Fruit fly (Drosophila melanogaster) whole organism, embryonic: ENCODE results near the gene Rim2.

Experiments
- CG12155 ChIP-seq: fragments of 200-800 bp; sonication (Bioruptor generic); optimal IDR thresholded peaks from 3 replicates; lab custom pipeline; 2016; ENCODE audit warnings: missing biosample characterization, missing genetic modification characterization
- CG1233 ChIP-seq: fragments of 200-800 bp; sonication (Bioruptor generic); optimal IDR thresholded peaks from 4 replicates; lab custom pipeline; 2018; ENCODE audit warnings: missing biosample characterization, mild to moderate bottlenecking, missing genetic modification characterization
- CG12769 ChIP-seq: fragments of 200-800 bp; sonication (Bioruptor generic); optimal IDR thresholded peaks from 2 replicates; lab custom pipeline; 2019; ENCODE audit warnings: missing biosample characterization, mild to moderate bottlenecking, missing genetic modification characterization, moderate library complexity
- CG13775 ChIP-seq: fragments of 200-800 bp; sonication (Bioruptor generic); optimal IDR thresholded peaks from 3 replicates; lab custom pipeline; 2017; ENCODE audit warnings: missing biosample characterization, mild to moderate bottlenecking, missing genetic modification characterization
- CG14441 ChIP-seq: fragments of 200-800 bp; sonication (Bioruptor generic); IDR thresholded peaks from 2 replicates; pipeline ENCODE4 v1.3.6; 2022; ENCODE audit warnings: missing biosample characterization, missing genetic modification characterization
- CG17385 ChIP-seq: fragments of 200-800 bp; sonication (Bioruptor generic); optimal IDR thresholded peaks from 3 replicates; lab custom pipeline; 2018; ENCODE audit warnings: missing biosample characterization, mild to moderate bottlenecking, missing genetic modification characterization
- CG31365 ChIP-seq: fragments of 200-800 bp; sonication (Bioruptor generic); optimal IDR thresholded peaks from 2 replicates; lab custom pipeline; 2018; ENCODE audit warnings: missing biosample characterization, mild to moderate bottlenecking, missing genetic modification characterization
- CG32532 ChIP-seq: fragments of 200-800 bp; sonication (Bioruptor generic); IDR thresholded peaks from 2 replicates; pipeline ENCODE4 v1.3.6; 2022; ENCODE audit warnings: missing biosample characterization, missing genetic modification characterization
- CG5953 ChIP-seq: fragments of 200-800 bp; sonication (Bioruptor generic); IDR thresholded peaks from 2 replicates; pipeline ENCODE4 v1.3.6; 2022; ENCODE audit warnings: missing biosample characterization, missing genetic modification characterization
- CG8089 ChIP-seq: fragments of 200-800 bp; sonication (Bioruptor generic); optimal IDR thresholded peaks from 3 replicates; lab custom pipeline; 2016; ENCODE audit warnings: missing biosample characterization, missing genetic modification characterization
- CG8281 ChIP-seq: fragments of 200-800 bp; sonication (Bioruptor generic); optimal IDR thresholded peaks from 2 replicates; lab custom pipeline; 2018; ENCODE audit warnings: missing biosample characterization, mild to moderate bottlenecking, missing genetic modification characterization, moderate library complexity
- CG8290 ChIP-seq, 3 experiments: fragments of 200-800 bp; sonication (Bioruptor generic); optimal IDR thresholded peaks; 2 replicates each; lab custom pipeline; 2016 to 2019; ENCODE audit warnings: missing biosample characterization in 3 of 3, missing genetic modification characterization in 3 of 3, mild to moderate bottlenecking in 2 of 3, moderate library complexity in 1 of 3
- CG8359 ChIP-seq: fragments of 200-800 bp; sonication (Bioruptor generic); optimal IDR thresholded peaks from 2 replicates; lab custom pipeline; 2017; ENCODE audit warnings: missing biosample characterization, mild to moderate bottlenecking, missing genetic modification characterization, borderline replicate concordance
- CG8478 ChIP-seq: fragments of >200 bp; optimal IDR thresholded peaks from 2 replicates; lab custom pipeline; 2018
- Deaf1 ChIP-seq: fragments of 200-800 bp; optimal IDR thresholded peaks from 3 replicates; lab custom pipeline; 2019; ENCODE audit warnings: missing biosample characterization, mild to moderate bottlenecking, missing genetic modification characterization, moderate library complexity
- Dll ChIP-seq: fragments of 200-800 bp; sonication (Bioruptor generic); IDR thresholded peaks from 4 replicates; pipeline ENCODE4 v1.3.6; 2022; ENCODE audit warnings: missing biosample characterization, missing genetic modification characterization; ENCODE audit not compliant: partially characterized antibody
- E2f1 ChIP-seq: fragments of 200-800 bp; sonication (Bioruptor generic); IDR thresholded peaks from 2 replicates; pipeline ENCODE4 v1.3.6; 2022; ENCODE audit warnings: missing biosample characterization, missing genetic modification characterization
- Fer1 ChIP-seq: fragments of 200-800 bp; sonication (Bioruptor generic); optimal IDR thresholded peaks from 2 replicates; lab custom pipeline; 2017; ENCODE audit warnings: missing biosample characterization, mild to moderate bottlenecking, missing genetic modification characterization
- Fer2 ChIP-seq: fragments of 200-800 bp; sonication (Bioruptor generic); optimal IDR thresholded peaks from 2 replicates; lab custom pipeline; 2018; ENCODE audit warnings: missing biosample characterization, mild to moderate bottlenecking, missing genetic modification characterization, moderate library complexity
- HLH3B ChIP-seq: fragments of 200-800 bp; sonication (Bioruptor generic); IDR thresholded peaks from 2 replicates; pipeline ENCODE4 v1.3.6; 2022; ENCODE audit warnings: missing biosample characterization, missing genetic modification characterization
- HLH54F ChIP-seq: fragments of 200-800 bp; sonication (Bioruptor generic); optimal IDR thresholded peaks from 3 replicates; lab custom pipeline; 2016; ENCODE audit warnings: missing biosample characterization, missing genetic modification characterization
- NFAT ChIP-seq: fragments of 200-800 bp; sonication (Bioruptor generic); IDR thresholded peaks from 2 replicates; pipeline ENCODE4 v1.3.6; 2022; ENCODE audit warnings: missing biosample characterization, missing genetic modification characterization
- Neu2 ChIP-seq: fragments of 200-800 bp; sonication (Bioruptor generic); optimal IDR thresholded peaks from 3 replicates; lab custom pipeline; 2016; ENCODE audit warnings: missing biosample characterization, missing genetic modification characterization, borderline replicate concordance
- Nf-YB ChIP-seq: fragments of 200-800 bp; sonication (Bioruptor generic); optimal IDR thresholded peaks from 3 replicates; lab custom pipeline; 2019; ENCODE audit warnings: missing biosample characterization, mild to moderate bottlenecking, missing genetic modification characterization, moderate library complexity
- Spps ChIP-seq: fragments of 200-800 bp; sonication (Bioruptor generic); optimal IDR thresholded peaks from 2 replicates; lab custom pipeline; 2018; ENCODE audit warnings: missing biosample characterization, mild to moderate bottlenecking, missing genetic modification characterization
- Trl ChIP-seq, 3 experiments: fragments of >200 bp in 2 of 3; fragments of 200-800 bp in 1 of 3; sonication (Bioruptor generic) in 1 of 3; optimal IDR thresholded peaks; 2 replicates in 1 of 3; 3 replicates in 2 of 3; lab custom pipeline; 2016 to 2017; ENCODE audit warnings: missing biosample characterization in 1 of 3, missing genetic modification characterization in 1 of 3
- exex ChIP-seq: fragments of 200-800 bp; sonication (Bioruptor generic); optimal IDR thresholded peaks from 4 replicates; lab custom pipeline; 2018; ENCODE audit warnings: missing biosample characterization, mild to moderate bottlenecking, missing genetic modification characterization, moderate library complexity
- fu2 ChIP-seq: fragments of 200-800 bp; sonication (Bioruptor generic); optimal IDR thresholded peaks from 2 replicates; lab custom pipeline; 2016; ENCODE audit warnings: missing biosample characterization, missing genetic modification characterization
- gce ChIP-seq: fragments of 200-800 bp; sonication (Bioruptor generic); IDR thresholded peaks from 3 replicates; pipeline ENCODE4 v1.3.6; 2022; ENCODE audit warnings: missing biosample characterization, missing genetic modification characterization
- gsb ChIP-seq: fragments of 200-800 bp; sonication (Bioruptor generic); IDR thresholded peaks from 2 replicates; pipeline ENCODE4 v1.3.6; 2022; ENCODE audit warnings: missing biosample characterization, missing genetic modification characterization
- h ChIP-seq: fragments of >200 bp; optimal IDR thresholded peaks from 2 replicates; lab custom pipeline; 2017
- insv ChIP-seq, 2 experiments: fragments of 200-800 bp; sonication (Bioruptor generic); optimal IDR thresholded peaks; 3 replicates each; lab custom pipeline; 2016 to 2018; ENCODE audit warnings: missing biosample characterization in 2 of 2, missing genetic modification characterization in 2 of 2
- kni ChIP-seq: fragments of 200-800 bp; sonication (Bioruptor generic); optimal IDR thresholded peaks from 3 replicates; lab custom pipeline; 2017; ENCODE audit warnings: mild to moderate bottlenecking, missing biosample characterization, missing genetic modification reagents, missing genetic modification characterization
- lola ChIP-seq, 3 experiments: fragments of >200 bp in 2 of 3; fragments of 200-800 bp in 1 of 3; sonication (Bioruptor generic) in 1 of 3; optimal IDR thresholded peaks; 2 replicates each; lab custom pipeline; 2017 to 2019; ENCODE audit warnings: missing biosample characterization in 3 of 3, missing genetic modification characterization in 3 of 3, mild to moderate bottlenecking in 1 of 3, moderate library complexity in 1 of 3
- lov ChIP-seq, 2 experiments: fragments of 200-800 bp in 1 of 2; fragments of >200 bp in 1 of 2; sonication (Bioruptor generic) in 1 of 2; IDR thresholded peaks in 1 of 2; optimal IDR thresholded peaks in 1 of 2; 2 replicates in 1 of 2; 3 replicates in 1 of 2; pipeline versions ENCODE4 v1.3.6 to Lab custom; 2017 to 2022; ENCODE audit warnings: missing biosample characterization in 1 of 2, missing genetic modification characterization in 1 of 2
- mld ChIP-seq: fragments of 200-800 bp; sonication (Bioruptor generic); IDR thresholded peaks from 3 replicates; pipeline ENCODE4 v1.3.6; 2022; ENCODE audit warnings: missing biosample characterization, missing genetic modification characterization; ENCODE audit not compliant: partially characterized antibody
- nau ChIP-seq: fragments of 200-800 bp; sonication (Bioruptor generic); optimal IDR thresholded peaks from 3 replicates; lab custom pipeline; 2017; ENCODE audit warnings: missing biosample characterization, mild to moderate bottlenecking, missing genetic modification characterization, missing genetic modification reagents
- nom ChIP-seq: fragments of 200-800 bp; sonication (Bioruptor generic); optimal IDR thresholded peaks from 2 replicates; lab custom pipeline; 2017; ENCODE audit warnings: missing biosample characterization, missing genetic modification characterization, mild to moderate bottlenecking, moderate library complexity, missing genetic modification reagents
- org-1 ChIP-seq: fragments of 200-800 bp; sonication (Bioruptor generic); optimal IDR thresholded peaks from 2 replicates; lab custom pipeline; 2017; ENCODE audit warnings: missing biosample characterization, missing genetic modification characterization
- repo ChIP-seq: fragments of 200-800 bp; sonication (Bioruptor generic); optimal IDR thresholded peaks from 2 replicates; lab custom pipeline; 2016; ENCODE audit warnings: missing biosample characterization, missing genetic modification characterization
- rib ChIP-seq: fragments of 200-800 bp; sonication (Bioruptor generic); IDR thresholded peaks from 2 replicates; pipeline ENCODE4 v1.3.6; 2022; ENCODE audit warnings: missing biosample characterization, missing genetic modification characterization
- scrt ChIP-seq: fragments of 200-800 bp; sonication (Bioruptor generic); optimal IDR thresholded peaks from 2 replicates; lab custom pipeline; 2018; ENCODE audit warnings: missing biosample characterization, mild to moderate bottlenecking, missing genetic modification characterization, moderate library complexity
- seq ChIP-seq: fragments of 200-800 bp; sonication (Bioruptor generic); IDR thresholded peaks from 2 replicates; pipeline ENCODE4 v1.3.6; 2022; ENCODE audit warnings: missing biosample characterization, missing genetic modification characterization
- tna ChIP-seq: fragments of 200-800 bp; sonication (Bioruptor generic); IDR thresholded peaks from 2 replicates; pipeline ENCODE4 v1.3.6; 2022; ENCODE audit warnings: missing biosample characterization, missing genetic modification characterization; ENCODE audit not compliant: partially characterized antibody
- unpg ChIP-seq: fragments of 200-800 bp; sonication (Bioruptor generic); optimal IDR thresholded peaks from 3 replicates; lab custom pipeline; 2018; ENCODE audit warnings: missing biosample characterization, mild to moderate bottlenecking, missing genetic modification characterization, moderate library complexity
- wor ChIP-seq: fragments of 200-800 bp; sonication (Bioruptor generic); IDR thresholded peaks from 2 replicates; pipeline ENCODE4 v1.3.6; 2022; ENCODE audit warnings: missing biosample characterization, missing genetic modification characterization
- zfh1 ChIP-seq: fragments of 200-800 bp; sonication (Bioruptor generic); IDR thresholded peaks from 3 replicates; pipeline ENCODE4 v1.3.6; 2022; ENCODE audit warnings: missing biosample characterization, missing genetic modification characterization

Rim2 gene

dm6 chr2L:1727826-1728619, 3.8 kb upstream of the Rim2 start (continued):
- TF ChIP-seq lov (optimal IDR thresholded peaks at IDR 0.05; lab: Kevin White, UChicago) (no peak), lov (GFP tag; IDR thresholded peaks at IDR 0.05; lab: Robert Waterston, UW) (peak; percentile 80), zfh1 (GFP tag; lab: Robert Waterston, UW) (peak; percentile 97), wor (peak; percentile 95), exex (peak; percentile 86), HLH3B (GFP tag; lab: Robert Waterston, UW) (peak; percentile 95), CG8359 (GFP tag; lab: Kevin White, UChicago) (peak; percentile 65), Deaf1 (tag; lab: Kevin White, UChicago) (peak; percentile 88), mld (GFP tag; lab: Robert Waterston, UW) (peak; percentile 87; the same call in 2 of the 3 replicates), unpg (GFP tag; lab: Kevin White, UChicago) (peak; percentile 98), gsb (GFP tag; lab: Robert Waterston, UW) (peak; percentile 96), CG31365 (tag; lab: Kevin White, UChicago) (peak; percentile 84), rib (GFP tag; lab: Robert Waterston, UW) (peak; percentile 97), CG32532 (GFP tag; lab: Robert Waterston, UW) (peak; percentile 97), Spps (peak; percentile 84), CG13775 (peak; percentile 98), nau (peak; percentile 95), scrt (peak; percentile 93), tna (peak; percentile 80), nom (peak; percentile 93), repo (GFP tag; lab: Kevin White, UChicago) (peak; percentile 22), CG8281 (tag; lab: Kevin White, UChicago) (peak; percentile 83), gce (GFP tag; lab: Robert Waterston, UW) (peak; percentile 85), Nf-YB (peak; percentile 89), CG8478 (no peak), fu2 (GFP tag; lab: Kevin White, UChicago) (peak; percentile 76), insv (GFP tag; optimal IDR thresholded peaks at IDR 0.05; lab: Kevin White, UChicago) (peak in 1 of 2 experiments; percentile 88), CG12769 (tag; lab: Kevin White, UChicago) (peak; percentile 82), Fer1 (GFP tag; lab: Kevin White, UChicago) (peak; percentile 98), CG8089 (GFP tag; lab: Kevin White, UChicago) (peak; percentile 62), Trl (optimal IDR thresholded peaks at IDR 0.05; lab: Kevin White, UChicago) (peak; percentile 57 to 79), Trl (GFP tag; optimal IDR thresholded peaks at IDR 0.05; lab: Kevin White, UChicago) (peak; percentile 80), CG14441 (GFP tag; lab: Robert Waterston, UW) (peak; percentile 96), CG5953 (peak; percentile 90), Fer2 (tag; lab: Kevin White, UChicago) (peak; percentile 97), HLH54F (GFP tag; lab: Kevin White, UChicago) (peak; percentile 88), seq (peak; percentile 97), CG1233 (GFP tag; lab: Kevin White, UChicago) (peak; percentile 93), CG17385 (GFP tag; lab: Kevin White, UChicago) (peak; percentile 97), NFAT (GFP tag; lab: Robert Waterston, UW) (peak; percentile 92; the same call in 1 of the 2 replicates), h (lab: Kevin White, UChicago) (no peak), Neu2 (GFP tag; lab: Kevin White, UChicago) (no peak), Dll (GFP tag; lab: Robert Waterston, UW) (peak; percentile 99), E2f1 (peak; percentile 95), CG8290 (GFP tag; optimal IDR thresholded peaks at IDR 0.05; lab: Kevin White, UChicago) (peak; percentile 57), CG8290 (tag; optimal IDR thresholded peaks at IDR 0.05; lab: Kevin White, UChicago) (peak; percentile 77 to 95), CG12155 (GFP tag; lab: Kevin White, UChicago) (peak; percentile 95), kni (GFP tag; lab: Kevin White, UChicago) (peak; percentile 98), lola (GFP tag; optimal IDR thresholded peaks at IDR 0.05; lab: Kevin White, UChicago) (peak in 1 of 3 experiments; percentile 98), org-1 (GFP tag; lab: Kevin White, UChicago) (peak; percentile 97)
